Worm (Caenorhabditis elegans) whole organism, mixed stage, embryonic: ENCODE results near the gene T19D7.5.

Experiments
- blmp-1 ChIP-seq: fragments of 150-350 bp; optimal IDR thresholded peaks from 2 replicates; lab custom pipeline; 2014; ENCODE audit warnings: missing biosample characterization, missing genetic modification characterization
- ceh-83 ChIP-seq: fragments of 200-800 bp; sonication (Bioruptor generic); optimal IDR thresholded peaks from 2 replicates; lab custom pipeline; 2018; ENCODE audit warnings: mild to moderate bottlenecking, missing genetic modification characterization, missing compliant biosample characterization
- elt-3 ChIP-seq: fragments of 150-350 bp; optimal IDR thresholded peaks from 2 replicates; lab custom pipeline; 2014; ENCODE audit warnings: missing biosample characterization, missing genetic modification characterization
- lsy-2 ChIP-seq: fragments of 150-350 bp; optimal IDR thresholded peaks from 2 replicates; lab custom pipeline; 2014; ENCODE audit warnings: missing biosample characterization, missing genetic modification characterization
- mab-5 ChIP-seq: fragments of 150-350 bp; optimal IDR thresholded peaks from 2 replicates; lab custom pipeline; 2014; ENCODE audit warnings: missing biosample characterization, missing genetic modification characterization
- nhr-12 ChIP-seq: fragments of 150-350 bp; optimal IDR thresholded peaks from 2 replicates; lab custom pipeline; 2014; ENCODE audit warnings: missing biosample characterization, missing genetic modification characterization
- nhr-2 ChIP-seq: fragments of 150-350 bp; optimal IDR thresholded peaks from 2 replicates; lab custom pipeline; 2014; ENCODE audit warnings: missing biosample characterization, missing genetic modification characterization
- nhr-76 ChIP-seq: sonication (generic microtip); optimal IDR thresholded peaks from 2 replicates; lab custom pipeline; 2017; ENCODE audit warnings: missing biosample characterization, missing genetic modification characterization
- snpc-4 ChIP-seq: fragments of 150-350 bp; optimal IDR thresholded peaks from 2 replicates; lab custom pipeline; 2014; ENCODE audit warnings: missing biosample characterization, missing genetic modification characterization
- unc-62 ChIP-seq: fragments of 150-350 bp; optimal IDR thresholded peaks from 2 replicates; lab custom pipeline; 2014; ENCODE audit warnings: missing biosample characterization, missing genetic modification reagents, missing genetic modification characterization

DNA sequence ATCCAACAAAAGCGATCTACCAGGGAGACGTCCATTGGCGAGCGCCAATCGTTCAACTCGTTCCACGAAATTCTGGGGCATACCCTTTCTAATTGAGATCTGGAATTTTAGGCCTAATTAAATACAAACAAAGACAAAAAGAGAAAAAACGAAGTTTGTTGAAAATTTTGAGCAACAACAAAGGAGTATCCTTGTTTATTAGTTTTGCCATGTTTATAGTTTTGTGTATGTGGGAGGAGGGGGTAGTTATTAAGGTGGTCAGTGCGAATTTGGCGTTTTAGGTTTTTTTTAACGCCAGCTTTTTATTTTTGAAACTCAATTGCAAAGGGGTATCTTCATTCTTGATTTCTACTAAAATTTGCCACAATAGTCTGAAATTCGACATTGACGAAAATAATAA lies 48.4 kb upstream of the T19D7.5 start, which contains the start of gene irk-2:
- TF ChIP-seq lsy-2, result no peak
- no peak for TF ChIP-seq unc-62 (GFP tag; lab: Kevin White, UChicago)
- TF ChIP-seq nhr-12 (tag; lab: Kevin White, UChicago), result no peak
- TF ChIP-seq snpc-4 (tag; lab: Kevin White, UChicago), result no peak
- no peak for TF ChIP-seq mab-5 (tag; lab: Kevin White, UChicago)
- no peak for TF ChIP-seq nhr-76 (tag; lab: Kevin White, UChicago)
- no peak for TF ChIP-seq blmp-1
- no peak for TF ChIP-seq elt-3
- no peak for TF ChIP-seq ceh-83 (GFP tag; lab: Kevin White, UChicago)
- no peak for TF ChIP-seq nhr-2 (tag; lab: Kevin White, UChicago)
